Fruit fly (Drosophila melanogaster): ENCODE data around the gene CG17343.

The CG17343 gene

dm6 chr2L:19064706-19065105, at the start of gene CG17343:
Gene CG17343 (plus strand): TSS chr2L:19064929.
- TF ChIP-seq noc (tag; optimal IDR thresholded peaks at IDR 0.05) = no peak

DNA sequence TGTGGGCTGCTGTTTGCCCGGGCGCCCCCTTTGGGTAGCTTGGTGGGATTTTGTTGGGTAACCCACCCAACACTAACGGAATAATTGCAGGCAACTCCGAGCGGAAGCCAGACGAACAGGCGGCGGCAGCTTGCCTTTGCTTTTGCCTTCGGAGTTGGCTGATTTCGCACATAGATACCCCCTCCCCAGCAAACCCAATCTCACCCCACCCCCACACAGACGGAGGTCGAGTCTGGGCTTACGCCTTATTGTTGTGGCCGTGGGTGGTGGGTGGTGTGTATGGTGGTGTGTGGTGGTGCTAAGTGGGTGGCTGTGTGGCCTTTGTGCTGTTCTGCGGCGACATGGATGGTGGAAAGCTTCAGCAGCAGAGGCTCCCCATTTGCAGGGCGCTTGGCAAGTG, 49.1 kb upstream of the CG17343 start:
- no peak for TF ChIP-seq noc (tag; optimal IDR thresholded peaks at IDR 0.05)

dm6 chr2L:19017060-19017459, 47.7 kb upstream of the CG17343 start:
- TF ChIP-seq noc (tag; optimal IDR thresholded peaks at IDR 0.05) = no peak

DNA sequence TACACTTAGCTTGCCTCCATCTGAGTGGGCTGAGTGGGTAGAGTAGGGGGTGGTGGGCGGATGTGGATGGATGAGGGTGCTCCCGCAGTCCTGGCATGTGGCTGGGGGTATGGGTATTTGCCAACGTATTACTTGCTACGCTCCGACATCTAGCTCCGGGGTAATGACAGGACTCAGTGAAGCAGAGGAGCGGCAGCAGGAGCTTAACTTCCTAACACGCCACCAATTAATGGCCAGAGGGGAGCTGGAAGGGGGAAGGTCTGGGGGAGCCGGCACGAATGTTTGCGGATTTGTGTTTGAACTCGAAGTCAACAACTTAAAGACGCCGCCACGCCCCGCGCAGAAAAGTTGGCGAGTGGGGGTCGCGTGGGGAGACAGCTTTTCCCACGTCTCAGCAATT, 46.5 kb upstream of the CG17343 start:
- no peak for TF ChIP-seq noc (tag; optimal IDR thresholded peaks at IDR 0.05)

DNA sequence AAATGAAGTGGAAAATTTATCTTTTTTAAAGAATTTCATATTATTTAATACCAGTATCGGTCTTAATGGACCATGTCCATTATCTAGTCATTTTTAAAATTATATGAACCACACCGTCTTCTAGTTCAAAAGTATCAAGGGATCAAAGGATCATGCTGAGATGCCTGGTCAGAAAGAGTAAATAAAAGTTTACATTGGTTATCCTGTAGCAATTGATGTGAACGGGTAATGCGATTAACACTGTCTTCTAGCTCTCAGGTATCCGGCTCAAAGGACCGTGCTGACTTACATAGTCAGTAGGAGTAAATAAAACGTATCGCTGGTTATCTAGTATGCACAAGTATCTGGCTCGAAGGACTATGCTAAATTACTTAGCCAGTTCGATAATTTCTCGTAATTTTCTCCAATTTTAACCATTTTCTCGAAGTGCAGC, 45.6 kb upstream of the CG17343 start:
- no peak for TF ChIP-seq noc (tag; optimal IDR thresholded peaks at IDR 0.05)

DNA sequence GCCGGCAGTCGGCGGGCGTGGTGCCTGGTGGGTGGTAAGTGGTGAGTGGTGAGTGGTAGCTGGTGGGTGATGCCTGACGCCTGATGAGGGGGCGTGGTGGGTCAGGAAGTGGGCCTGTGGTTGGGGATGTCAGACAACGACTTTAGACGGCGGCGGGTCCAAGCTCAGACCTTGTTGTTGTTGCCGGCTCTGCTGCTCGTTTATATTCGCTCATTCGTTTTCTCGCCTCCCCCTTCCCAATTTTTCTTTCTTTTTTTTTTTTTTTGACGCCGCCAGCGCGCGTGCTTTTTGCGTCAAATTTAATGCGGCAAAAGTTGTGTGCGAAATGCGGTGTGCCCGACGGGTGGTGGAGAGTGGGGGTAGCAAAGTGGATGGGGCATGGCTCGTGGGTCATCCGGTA, 45.1 kb upstream of the CG17343 start:
- TF ChIP-seq noc (tag; optimal IDR thresholded peaks at IDR 0.05) = no peak

- peak; percentile 51 for TF ChIP-seq noc (tag; optimal IDR thresholded peaks at IDR 0.05)
Observed at dm6 chr2L:19021278-19022220, 43.2 kb upstream of the CG17343 start.

dm6 chr2L:19022221-19022516, 42.6 kb upstream of the CG17343 start, which contains the start of gene CG15172:
Gene CG15172 (plus strand): TSS chr2L:19022417.
- TF ChIP-seq noc (tag; optimal IDR thresholded peaks at IDR 0.05) = no peak

DNA sequence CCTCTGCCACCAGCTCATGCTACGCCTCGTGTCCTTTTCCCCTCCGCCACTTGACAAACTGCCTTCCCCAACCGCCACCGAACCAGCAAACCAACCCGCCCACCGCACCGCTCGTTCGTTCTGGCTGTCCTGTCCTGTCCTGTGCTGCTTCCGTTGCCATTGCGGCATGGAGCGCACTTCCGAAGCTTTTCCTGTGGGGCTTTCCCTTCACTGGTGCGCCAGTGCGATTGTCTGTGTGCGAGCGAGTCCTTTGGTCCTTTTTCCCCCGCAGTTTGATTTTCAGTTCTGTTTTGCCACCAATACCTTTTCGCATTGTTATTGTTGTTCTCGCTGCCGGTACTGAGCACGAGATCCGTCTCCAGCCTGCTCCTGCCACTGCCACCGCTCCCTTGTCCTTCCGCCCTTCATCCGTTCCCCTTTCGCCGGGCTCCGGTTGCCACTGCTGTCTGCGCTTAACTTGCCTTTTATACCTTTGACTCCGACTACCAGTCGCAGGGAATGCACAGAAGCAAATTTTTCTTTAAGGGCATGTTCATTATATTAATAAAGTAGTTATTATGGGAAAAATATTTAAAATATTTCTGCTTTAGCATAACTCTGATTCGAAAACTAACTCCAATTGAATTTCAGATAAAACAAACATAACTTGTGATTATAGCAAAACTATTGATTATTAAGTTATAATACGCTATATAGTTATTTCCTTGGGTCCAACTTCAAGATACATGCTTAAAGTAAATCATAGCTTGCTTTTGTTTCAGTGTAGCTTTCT, 40.6 kb upstream of the CG17343 start:
- TF ChIP-seq noc (tag; optimal IDR thresholded peaks at IDR 0.05) = peak; percentile 50

dm6 chr2L:19024744-19025059, 40.0 kb upstream of the CG17343 start:
- no peak for TF ChIP-seq noc (tag; optimal IDR thresholded peaks at IDR 0.05)

DNA sequence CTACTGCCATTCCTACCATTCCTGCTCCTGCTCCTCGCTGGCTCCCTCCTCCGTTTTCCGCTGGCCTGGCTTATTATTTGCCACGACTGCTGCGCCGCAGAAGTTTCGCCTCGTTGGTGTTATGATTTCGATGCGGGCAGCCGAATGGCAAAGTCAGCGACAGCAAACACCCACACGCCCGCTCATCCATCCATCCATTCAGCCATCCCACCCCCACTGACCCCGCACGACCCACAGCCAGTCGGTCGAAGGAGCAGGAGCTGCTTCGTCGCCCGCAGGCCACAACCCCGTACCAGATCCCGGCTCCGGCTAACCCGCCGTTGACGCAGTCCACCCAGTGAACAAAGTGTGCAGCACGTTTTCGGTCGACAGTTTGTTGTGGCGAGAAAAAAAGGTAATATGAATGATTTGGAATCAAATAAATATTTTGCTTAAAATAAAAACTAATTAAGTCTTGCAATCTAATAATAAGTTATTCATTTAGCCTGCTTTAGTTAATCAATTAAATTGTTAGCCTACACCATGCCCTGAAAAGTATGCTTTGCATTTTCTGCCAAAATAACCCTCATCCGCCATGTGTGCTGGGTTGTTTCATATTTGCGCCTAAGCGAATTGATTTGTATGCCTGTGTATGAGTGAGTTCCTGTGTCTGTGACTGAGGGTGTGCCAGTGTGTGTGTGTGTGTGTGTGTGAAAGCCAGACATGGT, 38.1 kb upstream of the CG17343 start:
- TF ChIP-seq noc (tag; optimal IDR thresholded peaks at IDR 0.05) = peak; percentile 45

dm6 chr2L:19027246-19027886, 37.4 kb upstream of the CG17343 start, which contains the start of gene Sidpn:
Gene Sidpn (plus strand): TSS chr2L:19027710.
- no peak for TF ChIP-seq noc (tag; optimal IDR thresholded peaks at IDR 0.05)

DNA sequence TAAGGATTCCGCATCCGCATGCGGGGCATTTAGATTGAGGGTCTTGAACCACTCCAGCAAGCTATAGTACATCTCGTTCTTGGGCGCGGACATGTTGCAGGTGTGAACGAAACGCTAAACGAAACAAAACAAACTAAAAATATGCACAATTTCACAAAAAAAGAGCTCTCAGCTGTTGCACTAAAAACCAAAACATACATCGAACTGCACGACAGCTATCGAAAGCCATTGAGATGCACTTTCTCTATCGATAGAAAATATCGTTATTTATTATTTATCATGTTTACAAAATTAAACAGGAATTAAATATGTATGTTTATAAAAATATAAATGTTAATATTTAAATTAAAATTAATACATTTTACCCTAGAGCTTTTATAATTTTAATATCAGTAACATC, 31.4 kb upstream of the CG17343 start, which contains the start of gene hook:
Gene hook (minus strand): TSS at position 211 of the 400 bp plus-strand sequence.
- TF ChIP-seq noc (tag; optimal IDR thresholded peaks at IDR 0.05) = no peak

dm6 chr2L:19034213-19034929, 30.4 kb upstream of the CG17343 start, which contains the start of the genes mib2 and CG31800:
Gene mib2 (plus strand): TSS chr2L:19034444.
Gene CG31800 (minus strand): TSS chr2L:19034576.
- TF ChIP-seq noc (tag; optimal IDR thresholded peaks at IDR 0.05) = no peak

DNA sequence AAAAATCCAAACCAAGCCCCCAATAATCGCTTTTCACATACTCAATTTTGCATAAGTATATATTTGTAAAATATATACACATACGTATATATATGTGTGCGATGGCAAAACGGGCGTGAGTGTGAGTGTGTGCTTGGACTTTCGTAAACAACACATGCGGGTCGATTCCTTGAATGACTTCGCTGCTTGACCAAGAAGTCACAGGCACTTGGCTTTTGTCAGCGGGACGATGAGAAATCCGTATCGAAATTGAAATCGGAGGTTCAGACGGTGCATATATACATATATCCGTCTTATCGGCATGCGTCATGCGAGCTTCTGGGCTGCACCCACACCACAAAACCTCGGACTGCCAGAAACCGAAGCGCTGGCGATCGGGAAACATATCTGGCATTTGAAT, 29.7 kb upstream of the CG17343 start:
- no peak for TF ChIP-seq noc (tag; optimal IDR thresholded peaks at IDR 0.05)
